Worm (Caenorhabditis elegans) whole organism, early embryonic: Measurements from ENCODE around the gene lec-2.

Experiments used
- ama-1 ChIP-seq: fragments of 150-350 bp; optimal IDR thresholded peaks from 2 replicates; lab custom pipeline; 2014
- ets-7 ChIP-seq: sonication (generic microtip); optimal IDR thresholded peaks from 2 replicates; lab custom pipeline; 2016; ENCODE audit warnings: missing genotype, missing genetic modification characterization, missing compliant biosample characterization
- hnd-1 ChIP-seq: sonication (generic microtip); optimal IDR thresholded peaks from 2 replicates; lab custom pipeline; 2016; ENCODE audit warnings: missing genetic modification characterization, missing compliant biosample characterization
- sea-1 ChIP-seq: fragments of 200-800 bp; sonication (Bioruptor generic); conservative IDR thresholded peaks from 2 replicates; pipeline ENCODE4 v1.3.6; 2022; ENCODE audit warnings: missing genetic modification characterization, missing compliant biosample characterization
- tbx-11 ChIP-seq: fragments of 200-800 bp; sonication (Bioruptor generic); IDR thresholded peaks from 2 replicates; pipeline ENCODE4 v1.3.6; 2022; ENCODE audit warnings: missing genetic modification characterization, missing compliant biosample characterization
- tbx-37 ChIP-seq: fragments of 200-800 bp; sonication (Bioruptor generic); conservative IDR thresholded peaks from 2 replicates; pipeline ENCODE4 v1.3.6; 2022; ENCODE audit warnings: missing genetic modification reagents, missing genetic modification characterization, missing compliant biosample characterization
- tra-4 ChIP-seq: sonication (generic microtip); optimal IDR thresholded peaks from 2 replicates; lab custom pipeline; 2017; ENCODE audit warnings: missing genetic modification characterization, missing compliant biosample characterization

DNA sequence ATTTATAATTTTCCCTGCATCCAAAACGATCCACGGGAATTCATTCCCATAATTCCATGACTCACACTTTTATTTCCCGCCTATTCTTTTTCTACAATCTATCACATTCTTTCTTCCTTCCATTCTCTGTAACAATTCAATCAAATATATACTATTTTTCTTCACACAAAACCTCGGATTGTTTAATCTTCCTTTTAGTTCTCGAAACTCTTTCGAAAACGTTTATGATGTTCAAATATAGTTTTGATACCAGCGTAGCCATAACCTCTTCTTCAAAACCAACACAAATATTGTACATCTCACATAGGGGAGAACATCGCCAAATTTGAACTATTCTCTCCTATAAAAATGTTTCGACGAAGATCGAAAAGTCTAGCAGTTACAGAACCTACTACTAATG is 25.2 kb downstream of the lec-2 start, which contains the start of gene lec-3:
- TF ChIP-seq sea-1 (GFP tag; lab: Robert Waterston, UW) (no peak), tbx-37 (GFP tag; lab: Robert Waterston, UW) (no peak), hnd-1 (tag; lab: Kevin White, UChicago) (no peak), ama-1 (no peak), tra-4 (no peak), ets-7 (tag; lab: Kevin White, UChicago) (no peak), tbx-11 (GFP tag; lab: Robert Waterston, UW) (no peak)
